Fruit fly (Drosophila melanogaster): Measurements from ENCODE around the gene CG8128.

The CG8128 gene

dm6 chrX:15710751-15711179 lies 13.5 kb downstream of the CG8128 start:
- no peak for TF ChIP-seq noc (tag; optimal IDR thresholded peaks at IDR 0.05)

DNA sequence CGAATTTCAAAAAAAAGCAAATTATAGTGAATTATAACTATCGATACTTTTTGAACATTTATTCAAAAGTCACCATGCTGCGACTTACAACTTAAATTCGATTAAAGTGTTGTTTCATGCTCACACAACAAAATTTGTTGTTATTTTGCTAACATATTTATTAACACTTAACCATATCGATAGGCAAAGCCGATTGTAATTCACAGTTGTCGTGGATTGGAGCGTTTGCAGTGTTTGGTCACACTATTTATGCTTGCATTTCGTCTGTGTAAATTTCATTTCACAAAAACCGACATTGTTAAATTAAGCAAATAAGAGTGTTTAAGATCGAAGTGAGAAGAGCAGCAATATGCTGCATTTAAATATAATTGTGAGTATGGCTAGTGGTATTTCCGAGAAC lies 15.1 kb downstream of the CG8128 start, which contains the start of gene HUWE1:
TSS of gene HUWE1 (plus strand) at position 220 of the 400 bp plus-strand sequence.
- TF ChIP-seq noc (tag; optimal IDR thresholded peaks at IDR 0.05), result no peak

dm6 chrX:15731968-15732367 lies 34.7 kb downstream of the CG8128 start, which contains the start of gene CG8191:
CG8191 (plus strand) TSS chrX:15732178.
- TF ChIP-seq noc (tag; optimal IDR thresholded peaks at IDR 0.05), result no peak

DNA sequence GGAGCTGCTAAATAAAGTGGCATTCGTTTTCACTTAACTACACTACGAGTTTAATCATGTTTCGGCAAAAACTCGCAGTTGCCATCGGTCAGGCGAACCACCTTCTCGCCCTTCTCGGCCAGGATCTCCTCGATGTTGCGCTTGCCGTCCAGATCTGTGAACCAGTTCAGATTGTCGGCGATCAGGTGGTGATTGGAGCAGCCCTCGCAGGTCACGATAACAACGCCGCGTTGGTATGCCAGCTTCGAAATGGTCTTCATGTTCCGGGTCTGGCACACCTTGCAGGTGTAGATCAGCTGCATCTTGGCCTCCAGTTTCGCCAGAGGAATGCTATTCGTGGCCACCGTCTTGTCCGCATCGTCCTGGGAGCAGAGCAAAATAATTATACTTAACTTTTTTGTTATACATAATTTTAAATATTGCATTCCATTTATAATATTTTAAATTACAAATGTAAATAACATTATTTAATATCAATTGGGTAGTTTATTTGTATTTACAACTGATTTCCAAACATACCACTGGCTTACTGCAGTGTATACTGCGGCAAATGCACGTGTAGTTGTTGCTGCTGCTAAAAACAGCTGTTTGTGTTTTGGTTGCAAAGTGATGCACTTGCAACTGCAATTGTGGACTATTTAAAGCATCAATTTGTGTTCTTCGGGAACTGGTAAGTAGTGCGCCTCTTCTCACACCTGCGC lies 36.0 kb downstream of the CG8128 start:
- TF ChIP-seq noc (tag; optimal IDR thresholded peaks at IDR 0.05), result no peak

DNA sequence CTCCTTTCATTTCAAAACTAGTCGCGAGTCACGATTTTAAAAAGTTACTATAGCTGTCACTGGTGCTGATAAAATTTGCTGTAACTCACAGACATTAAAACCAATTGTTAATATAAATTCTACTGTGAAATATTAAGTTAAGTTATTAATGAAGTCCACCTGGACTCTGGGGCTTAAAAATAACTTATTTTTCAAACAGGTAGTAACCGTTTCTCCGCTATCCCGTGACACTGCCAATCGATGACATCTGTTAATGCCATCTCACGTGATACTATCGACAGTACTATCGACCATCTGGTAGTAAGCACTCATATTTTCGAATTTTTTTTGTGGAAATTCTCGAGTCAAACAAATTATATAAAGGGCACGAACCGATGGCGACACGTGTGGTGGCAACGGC lies 36.7 kb downstream of the CG8128 start, which contains the start of the genes CG12379 and MagR:
TSS of gene CG12379 (minus strand) at position 2 of the 400 bp plus-strand sequence.
TSS of gene MagR (plus strand) at position 276 of the 400 bp plus-strand sequence.
- TF ChIP-seq noc (tag; optimal IDR thresholded peaks at IDR 0.05), result peak; percentile 76

dm6 chrX:15737110-15737509 lies 39.8 kb downstream of the CG8128 start, which contains the start of gene Arp6:
Arp6 (minus strand) TSS chrX:15737120.
- no peak for TF ChIP-seq noc (tag; optimal IDR thresholded peaks at IDR 0.05)

- TF ChIP-seq noc (tag; optimal IDR thresholded peaks at IDR 0.05), result peak; percentile 63
These were observed 41.7 kb downstream of the CG8128 start, which contains the start of the genes CG11679 and CG8206 for dm6 chrX:15738890-15739550. CG11679 (minus strand) TSS chrX:15738954. CG8206 (plus strand) TSS chrX:15739230.

- peak; percentile 91 for TF ChIP-seq noc (tag; optimal IDR thresholded peaks at IDR 0.05)
These were observed 43.0 kb downstream of the CG8128 start for dm6 chrX:15740288-15740726.

- TF ChIP-seq noc (tag; optimal IDR thresholded peaks at IDR 0.05), result peak; percentile 25
These were observed 43.6 kb downstream of the CG8128 start for dm6 chrX:15740881-15741280.

DNA sequence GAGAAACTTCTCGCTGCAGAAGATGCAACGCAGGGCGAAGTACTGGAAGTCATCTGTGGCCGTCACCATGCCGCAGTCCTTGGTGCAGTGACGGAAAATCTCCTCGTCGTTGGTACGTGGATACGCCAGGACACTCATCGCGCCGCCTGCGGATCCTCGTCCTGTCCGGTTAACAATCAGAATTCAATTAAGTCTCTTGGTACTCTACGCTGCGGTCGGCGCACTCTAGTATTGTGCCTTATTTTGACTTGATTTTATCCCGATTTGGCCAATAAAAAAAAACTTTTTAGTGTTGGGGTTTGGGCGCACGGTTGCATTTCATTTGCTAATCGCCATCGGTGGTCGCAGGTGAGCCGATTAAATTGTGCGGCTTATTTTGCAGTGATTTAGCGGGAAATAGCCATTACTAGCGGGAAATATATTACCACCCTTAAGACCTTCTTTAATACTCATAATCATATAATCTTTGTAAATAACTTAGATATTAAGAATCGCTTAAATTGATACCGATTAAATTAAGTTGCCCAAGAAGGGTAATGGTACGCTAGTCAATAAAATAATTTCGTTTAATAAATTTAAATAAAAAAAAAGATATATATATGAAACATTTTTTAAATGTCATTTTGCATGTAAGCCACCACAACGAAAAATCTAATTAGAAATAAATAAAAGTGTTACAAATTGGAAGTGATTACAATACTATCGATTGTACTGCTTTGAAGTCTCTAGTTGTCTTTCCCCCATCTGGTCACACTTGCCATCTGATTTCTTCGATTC lies 48.8 kb downstream of the CG8128 start, which contains the start of the genes CG8944 and CCT6:
TSS of gene CG8944 (minus strand) at position 327 of the 777 bp plus-strand sequence.
TSS of gene CCT6 (plus strand) at position 744 of the 777 bp plus-strand sequence.
- no peak for TF ChIP-seq noc (tag; optimal IDR thresholded peaks at IDR 0.05)

dm6 chrX:15746682-15747196 lies 49.4 kb downstream of the CG8128 start:
- TF ChIP-seq noc (tag; optimal IDR thresholded peaks at IDR 0.05), result no peak

DNA sequence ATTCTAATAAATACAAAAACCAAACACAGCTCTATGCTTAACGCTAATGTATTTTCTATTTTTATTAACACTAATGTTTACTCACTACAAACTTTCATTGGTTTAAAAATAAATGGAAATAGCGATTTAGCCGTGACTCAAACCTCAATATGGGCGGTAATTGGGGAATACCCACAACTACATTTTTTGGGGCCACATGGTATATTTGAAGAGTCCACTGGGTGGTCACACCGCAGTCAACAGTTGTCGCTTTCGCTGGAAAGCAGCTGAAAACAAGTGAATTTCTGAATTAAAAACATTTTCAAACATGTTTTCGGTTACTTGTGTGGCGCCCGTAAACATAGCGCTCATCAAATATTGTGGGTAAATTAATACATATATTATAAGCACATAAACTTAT lies 51.7 kb downstream of the CG8128 start, which contains the start of gene Mvd:
TSS of gene Mvd (plus strand) at position 222 of the 400 bp plus-strand sequence.
- no peak for TF ChIP-seq noc (tag; optimal IDR thresholded peaks at IDR 0.05)

Measured in whole organism, larva.